Worm (Caenorhabditis elegans) whole organism, L2 larva: ENCODE data around the gene K11H3.5.

ENCODE experiments used
- C34F6.9 ChIP-seq: fragments of 150-350 bp; optimal IDR thresholded peaks from 2 replicates; lab custom pipeline; 2014; ENCODE audit warnings: missing biosample characterization, missing genetic modification characterization
- F13H6.1 ChIP-seq: sonication (generic microtip); optimal IDR thresholded peaks from 2 replicates; lab custom pipeline; 2016; ENCODE audit warnings: missing genetic modification characterization, missing compliant biosample characterization
- R02D3.7 ChIP-seq: fragments of 150-350 bp; optimal IDR thresholded peaks from 2 replicates; lab custom pipeline; 2014; ENCODE audit warnings: missing biosample characterization, missing genetic modification characterization
- Y55F3AM.14 ChIP-seq: fragments of 200-800 bp; sonication (Bioruptor generic); optimal IDR thresholded peaks from 2 replicates; lab custom pipeline; 2018; ENCODE audit warnings: mild to moderate bottlenecking, missing genetic modification characterization, missing compliant biosample characterization
- ZK546.5 ChIP-seq: sonication (generic microtip); optimal IDR thresholded peaks from 2 replicates; lab custom pipeline; 2017; ENCODE audit warnings: missing biosample characterization, missing genetic modification characterization
- alr-1 ChIP-seq: fragments of 150-350 bp; optimal IDR thresholded peaks from 2 replicates; lab custom pipeline; 2014; ENCODE audit warnings: missing biosample characterization, missing genetic modification characterization
- aly-2 ChIP-seq: fragments of 150-350 bp; optimal IDR thresholded peaks from 2 replicates; lab custom pipeline; 2014; ENCODE audit warnings: missing biosample characterization, missing genetic modification characterization
- ama-1 ChIP-seq: fragments of 150-350 bp; optimal IDR thresholded peaks from 2 replicates; lab custom pipeline; 2018; ENCODE audit warnings: inconsistent platforms
- blmp-1 ChIP-seq: sonication (generic microtip); optimal IDR thresholded peaks from 2 replicates; lab custom pipeline; 2017; ENCODE audit warnings: missing genetic modification characterization, mild to moderate bottlenecking, missing compliant biosample characterization, antibody characterized with exemption, moderate library complexity; ENCODE audit not compliant: insufficient read depth
- ceh-16 ChIP-seq: fragments of 150-350 bp; optimal IDR thresholded peaks from 2 replicates; lab custom pipeline; 2014; ENCODE audit warnings: missing biosample characterization, missing genetic modification characterization
- ceh-82 ChIP-seq: fragments of 150-350 bp; optimal IDR thresholded peaks from 2 replicates; lab custom pipeline; 2014; ENCODE audit warnings: missing biosample characterization, missing genetic modification characterization
- crh-2 ChIP-seq: sonication (generic microtip); optimal IDR thresholded peaks from 2 replicates; lab custom pipeline; 2017; ENCODE audit warnings: missing biosample characterization, missing genetic modification characterization
- dmd-4 ChIP-seq: sonication (generic microtip); optimal IDR thresholded peaks from 2 replicates; lab custom pipeline; 2017; ENCODE audit warnings: missing biosample characterization, missing genetic modification characterization
- egl-27 ChIP-seq: sonication (generic microtip); optimal IDR thresholded peaks from 3 replicates; lab custom pipeline; 2017; ENCODE audit warnings: missing biosample characterization, missing genetic modification reagents, missing genetic modification characterization
- elt-1 ChIP-seq: fragments of 150-350 bp; optimal IDR thresholded peaks from 2 replicates; lab custom pipeline; 2014; ENCODE audit warnings: missing biosample characterization, missing genetic modification characterization
- elt-3 ChIP-seq: sonication (generic microtip); optimal IDR thresholded peaks from 2 replicates; lab custom pipeline; 2017; ENCODE audit warnings: missing biosample characterization, missing genetic modification characterization
- fos-1 ChIP-seq: fragments of 150-350 bp; optimal IDR thresholded peaks from 2 replicates; lab custom pipeline; 2014; ENCODE audit warnings: missing biosample characterization, missing genetic modification characterization
- gmeb-1 ChIP-seq: fragments of 150-350 bp; optimal IDR thresholded peaks from 2 replicates; lab custom pipeline; 2014; ENCODE audit warnings: missing biosample characterization, missing genetic modification characterization
- lin-11 ChIP-seq: fragments of 150-350 bp; sonication (generic microtip); optimal IDR thresholded peaks from 2 replicates; lab custom pipeline; 2014; ENCODE audit warnings: missing biosample characterization, missing genetic modification characterization, inconsistent platforms, mixed read lengths
- lin-13 ChIP-seq: fragments of 150-350 bp; optimal IDR thresholded peaks from 2 replicates; lab custom pipeline; 2014; ENCODE audit warnings: missing biosample characterization, missing genetic modification reagents, missing genetic modification characterization
- lin-39 ChIP-seq: fragments of 150-350 bp; optimal IDR thresholded peaks from 2 replicates; lab custom pipeline; 2014; ENCODE audit warnings: missing biosample characterization, missing genetic modification reagents, missing genetic modification characterization
- lsy-2 ChIP-seq, 2 experiments: fragments of 150-350 bp in 1 of 2; sonication (generic microtip) in 1 of 2; optimal IDR thresholded peaks; 2 replicates each; lab custom pipeline; 2014 to 2017; ENCODE audit warnings: missing biosample characterization in 2 of 2, missing genetic modification characterization in 2 of 2
- mab-5 ChIP-seq: fragments of 150-350 bp; optimal IDR thresholded peaks from 2 replicates; lab custom pipeline; 2014; ENCODE audit warnings: missing biosample characterization, missing genetic modification characterization
- mbf-1 ChIP-seq: sonication (generic microtip); optimal IDR thresholded peaks from 2 replicates; lab custom pipeline; 2017; ENCODE audit warnings: missing biosample characterization, missing genetic modification characterization
- mdl-1 ChIP-seq, 2 experiments: fragments of 150-350 bp in 1 of 2; sonication (generic microtip) in 1 of 2; optimal IDR thresholded peaks; 2 replicates each; lab custom pipeline; 2017; ENCODE audit warnings: missing biosample characterization in 2 of 2, missing genetic modification characterization in 2 of 2
- nhr-10 ChIP-seq: sonication (generic microtip); optimal IDR thresholded peaks from 2 replicates; lab custom pipeline; 2017; ENCODE audit warnings: missing biosample characterization, missing genetic modification characterization
- nhr-11 ChIP-seq: fragments of 150-350 bp; optimal IDR thresholded peaks from 2 replicates; lab custom pipeline; 2014; ENCODE audit warnings: missing biosample characterization, missing genetic modification characterization
- nhr-12 ChIP-seq: fragments of 150-350 bp; optimal IDR thresholded peaks from 2 replicates; lab custom pipeline; 2014; ENCODE audit warnings: missing biosample characterization, missing genetic modification characterization
- nhr-129 ChIP-seq: fragments of 150-350 bp; optimal IDR thresholded peaks from 2 replicates; lab custom pipeline; 2014; ENCODE audit warnings: missing biosample characterization, missing genetic modification characterization
- nhr-21 ChIP-seq: fragments of 150-350 bp; optimal IDR thresholded peaks from 2 replicates; lab custom pipeline; 2014; ENCODE audit warnings: missing biosample characterization, missing genetic modification characterization
- nhr-23 ChIP-seq: fragments of 150-350 bp; optimal IDR thresholded peaks from 2 replicates; lab custom pipeline; 2014; ENCODE audit warnings: missing biosample characterization, missing genetic modification reagents, missing genetic modification characterization
- nhr-237 ChIP-seq: fragments of 150-350 bp; optimal IDR thresholded peaks from 2 replicates; lab custom pipeline; 2014; ENCODE audit warnings: missing biosample characterization, missing genetic modification characterization
- nhr-25 ChIP-seq: fragments of 150-350 bp; sonication (generic microtip); optimal IDR thresholded peaks from 3 replicates; lab custom pipeline; 2014; ENCODE audit warnings: missing biosample characterization, missing genetic modification characterization
- nhr-6 ChIP-seq: fragments of 150-350 bp; optimal IDR thresholded peaks from 2 replicates; lab custom pipeline; 2014; ENCODE audit warnings: missing biosample characterization, missing genetic modification characterization
- nhr-77 ChIP-seq: fragments of 150-350 bp; optimal IDR thresholded peaks from 2 replicates; lab custom pipeline; 2014; ENCODE audit warnings: missing biosample characterization, missing genetic modification characterization
- peb-1 ChIP-seq: fragments of 150-350 bp; optimal IDR thresholded peaks from 2 replicates; lab custom pipeline; 2014; ENCODE audit warnings: missing biosample characterization, missing genetic modification characterization
- sem-4 ChIP-seq: fragments of 150-350 bp; optimal IDR thresholded peaks from 2 replicates; lab custom pipeline; 2014; ENCODE audit warnings: missing biosample characterization, missing genetic modification reagents, missing genetic modification characterization
- skn-1 ChIP-seq: sonication (generic microtip); optimal IDR thresholded peaks from 2 replicates; lab custom pipeline; 2017; ENCODE audit warnings: missing biosample characterization, missing genetic modification characterization
- sma-3 ChIP-seq: sonication (generic microtip); optimal IDR thresholded peaks from 2 replicates; lab custom pipeline; 2016; ENCODE audit warnings: missing genetic modification reagents, missing genetic modification characterization, missing compliant biosample characterization
- sma-9 ChIP-seq, 2 experiments: fragments of 150-350 bp in 1 of 2; sonication (generic microtip) in 1 of 2; optimal IDR thresholded peaks; 2 replicates each; lab custom pipeline; 2014 to 2016; ENCODE audit warnings: missing genetic modification characterization in 2 of 2, mild to moderate bottlenecking in 1 of 2, missing biosample characterization in 1 of 2, missing compliant biosample characterization in 1 of 2, missing genetic modification reagents in 1 of 2, moderate library complexity in 1 of 2
- snpc-4 ChIP-seq: fragments of 150-350 bp; optimal IDR thresholded peaks from 2 replicates; lab custom pipeline; 2014; ENCODE audit warnings: missing biosample characterization, missing genetic modification characterization
- unc-39 ChIP-seq: fragments of 150-350 bp; optimal IDR thresholded peaks from 2 replicates; lab custom pipeline; 2014; ENCODE audit warnings: missing biosample characterization, missing genetic modification characterization
- unc-55 ChIP-seq: fragments of 150-350 bp; sonication (generic microtip); optimal IDR thresholded peaks from 3 replicates; lab custom pipeline; 2014; ENCODE audit warnings: missing biosample characterization, missing genetic modification reagents, missing genetic modification characterization
- unc-62 ChIP-seq: fragments of 150-350 bp; optimal IDR thresholded peaks from 2 replicates; lab custom pipeline; 2014; ENCODE audit warnings: missing biosample characterization, missing genetic modification reagents, missing genetic modification characterization
- zag-1 ChIP-seq: fragments of 150-350 bp; optimal IDR thresholded peaks from 2 replicates; lab custom pipeline; 2014; ENCODE audit warnings: missing biosample characterization, missing genetic modification characterization
- ztf-1 ChIP-seq: fragments of 200-800 bp; sonication (Bioruptor generic); conservative IDR thresholded peaks from 2 replicates; pipeline ENCODE4 v1.3.6; 2022; ENCODE audit warnings: missing genetic modification characterization, missing compliant biosample characterization
- ztf-11 ChIP-seq: sonication (generic microtip); optimal IDR thresholded peaks from 2 replicates; lab custom pipeline; 2017; ENCODE audit warnings: missing biosample characterization, missing genetic modification characterization
- ztf-4 ChIP-seq: fragments of 150-350 bp; optimal IDR thresholded peaks from 2 replicates; lab custom pipeline; 2014; ENCODE audit warnings: missing biosample characterization, missing genetic modification characterization

K11H3.5 gene

ce11 chrIII:9862469-9862868 lies 18.9 kb downstream of the K11H3.5 start:
- TF ChIP-seq Y55F3AM.14 (GFP tag; lab: Kevin White, UChicago) (no peak), lsy-2 (tag; optimal IDR thresholded peaks at IDR 0.05; lab: Kevin White, UChicago) (peak in 1 of 2 experiments; percentile 44)

ce11 chrIII:9867352-9867751 lies 23.8 kb downstream of the K11H3.5 start:
- TF ChIP-seq crh-2 (tag; lab: Kevin White, UChicago) (no peak), sma-3 (GFP tag; lab: Kevin White, UChicago) (peak; percentile 13)

ce11 chrIII:9867780-9868503 lies 24.4 kb downstream of the K11H3.5 start, which contains the start of gene dhhc-4:
Gene dhhc-4 (minus strand): TSS chrIII:9867792.
- TF ChIP-seq F13H6.1 (tag; lab: Kevin White, UChicago) (peak; percentile 80), lin-13 (GFP tag; lab: Kevin White, UChicago) (peak; percentile 56), peb-1 (tag; lab: Kevin White, UChicago) (no peak), unc-55 (GFP tag; lab: Kevin White, UChicago) (peak; percentile 80), mab-5 (tag; lab: Kevin White, UChicago) (peak; percentile 66), ceh-82 (tag; lab: Kevin White, UChicago) (no peak), unc-39 (tag; lab: Kevin White, UChicago) (no peak), nhr-11 (tag; lab: Kevin White, UChicago) (no peak), lin-11 (tag; lab: Kevin White, UChicago) (no peak), nhr-77 (tag; lab: Kevin White, UChicago) (no peak), Y55F3AM.14 (GFP tag; lab: Kevin White, UChicago) (no peak), blmp-1 (tag; lab: Kevin White, UChicago) (peak; percentile 69), mdl-1 (tag; optimal IDR thresholded peaks at IDR 0.05; lab: Kevin White, UChicago) (no peak), mbf-1 (tag; lab: Kevin White, UChicago) (no peak), ama-1 (lab: Kevin White, UChicago) (no peak), snpc-4 (tag; lab: Kevin White, UChicago) (peak; percentile 25), lsy-2 (tag; optimal IDR thresholded peaks at IDR 0.05; lab: Kevin White, UChicago) (peak; percentile 52 to 81), nhr-25 (tag; lab: Kevin White, UChicago) (no peak), R02D3.7 (tag; lab: Kevin White, UChicago) (no peak), ztf-11 (tag; lab: Kevin White, UChicago) (no peak), nhr-10 (tag; lab: Kevin White, UChicago) (no peak), fos-1 (tag; lab: Kevin White, UChicago) (peak; percentile 89), nhr-129 (tag; lab: Kevin White, UChicago) (no peak), lin-39 (no peak), dmd-4 (tag; lab: Kevin White, UChicago) (peak; percentile 53), nhr-12 (tag; lab: Kevin White, UChicago) (no peak), aly-2 (tag; lab: Kevin White, UChicago) (no peak), unc-62 (no peak), sma-9 (GFP tag; optimal IDR thresholded peaks at IDR 0.05; lab: Kevin White, UChicago) (peak; percentile 81), sma-9 (tag; optimal IDR thresholded peaks at IDR 0.05; lab: Kevin White, UChicago) (no peak), skn-1 (tag; lab: Kevin White, UChicago) (no peak), nhr-6 (tag; lab: Kevin White, UChicago) (no peak), sem-4 (tag; lab: Kevin White, UChicago) (no peak), crh-2 (tag; lab: Kevin White, UChicago) (peak; percentile 5), nhr-21 (tag; lab: Kevin White, UChicago) (peak; percentile 51), elt-1 (tag; lab: Kevin White, UChicago) (no peak), zag-1 (tag; lab: Kevin White, UChicago) (no peak), ZK546.5 (tag; lab: Kevin White, UChicago) (no peak), ztf-4 (tag; lab: Kevin White, UChicago) (peak; percentile 22), gmeb-1 (tag; lab: Kevin White, UChicago) (peak; percentile 94), egl-27 (tag; lab: Kevin White, UChicago) (no peak), sma-3 (GFP tag; lab: Kevin White, UChicago) (peak; percentile 71), ceh-16 (no peak), nhr-237 (tag; lab: Kevin White, UChicago) (no peak), C34F6.9 (peak; percentile 46), elt-3 (tag; lab: Kevin White, UChicago) (no peak), ztf-1 (no peak), alr-1 (no peak), nhr-23 (tag; lab: Kevin White, UChicago) (no peak)
